Worm (Caenorhabditis elegans): Measurements from ENCODE around the gene F57B9.8.
A peak's percentile ranks its signal among the peaks of the same experiment; 100 is the strongest.

Gene F57B9.8

DNA sequence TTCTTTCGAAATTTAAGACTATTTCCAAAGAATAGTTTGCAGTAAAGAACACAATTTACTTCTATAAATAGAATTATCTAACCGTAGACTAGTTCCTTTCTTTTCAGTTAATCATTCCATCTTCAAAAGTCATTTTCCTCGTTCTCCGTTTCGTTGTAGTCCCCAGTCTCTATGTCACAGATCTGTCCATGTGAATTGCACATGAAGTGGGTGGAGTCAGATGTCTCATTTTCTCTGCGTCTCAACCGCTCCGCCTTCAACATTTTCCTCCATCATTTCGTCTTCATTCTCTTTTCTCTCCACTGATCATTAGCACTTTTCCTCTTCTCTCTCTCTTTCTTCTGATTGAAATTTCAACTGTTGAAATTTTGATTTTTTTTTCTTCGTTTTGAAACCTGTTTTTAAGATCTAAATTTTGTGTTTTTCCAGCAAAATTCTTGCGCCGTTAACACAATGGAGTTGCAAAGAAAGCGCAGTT lies 37.5 kb downstream of the F57B9.8 start, which contains the start of gene T07E3.4 (continued):
- TF ChIP-seq jun-1 (tag; optimal IDR thresholded peaks at IDR 0.05): no peak
- no peak for TF ChIP-seq nhr-76 (tag; optimal IDR thresholded peaks at IDR 0.05)
- peak; percentile 46 for TF ChIP-seq lin-13 (GFP tag; optimal IDR thresholded peaks at IDR 0.05)
- no peak for TF ChIP-seq Y75B8A.6 (GFP tag; IDR thresholded peaks at IDR 0.05)
- no peak for TF ChIP-seq dmd-9 (GFP tag; IDR thresholded peaks at IDR 0.05)
- no peak for TF ChIP-seq ZK546.5 (tag; optimal IDR thresholded peaks at IDR 0.05)
- peak; percentile 8 for TF ChIP-seq zip-2 (tag; optimal IDR thresholded peaks at IDR 0.05)
- TF ChIP-seq snpc-1.2 (GFP tag; IDR thresholded peaks at IDR 0.05): no peak
- TF ChIP-seq F37D6.2 (tag; optimal IDR thresholded peaks at IDR 0.05): no peak
- 0 out of 2 replicates have a peak, but pooled peaks have one; percentile 39 for TF ChIP-seq php-3 (GFP tag; IDR thresholded peaks at IDR 0.05)
- peak; percentile 22 for TF ChIP-seq spr-1 (tag; optimal IDR thresholded peaks at IDR 0.05)
- TF ChIP-seq daf-8 (GFP tag; IDR thresholded peaks at IDR 0.05): no peak
- no peak for TF ChIP-seq spr-3 (GFP tag; optimal IDR thresholded peaks at IDR 0.05)
- peak; percentile 23 for TF ChIP-seq nhr-10 (tag; optimal IDR thresholded peaks at IDR 0.05)
- no peak for TF ChIP-seq arid-1 (GFP tag; conservative IDR thresholded peaks at IDR 0.05)
- TF ChIP-seq nhr-41 (GFP tag; IDR thresholded peaks at IDR 0.05): no peak
- peak; percentile 69 for TF ChIP-seq mep-1 (tag; optimal IDR thresholded peaks at IDR 0.05)
- TF ChIP-seq lin-15B (tag; optimal IDR thresholded peaks at IDR 0.05): no peak
- no peak for TF ChIP-seq Y105C5A.15 (GFP tag; IDR thresholded peaks at IDR 0.05)
- peak; percentile 84 for TF ChIP-seq nhr-28 (tag; optimal IDR thresholded peaks at IDR 0.05)
- TF ChIP-seq mdl-1 (tag; optimal IDR thresholded peaks at IDR 0.05): peak; percentile 22 to 72
- no peak for TF ChIP-seq hif-1 (tag; optimal IDR thresholded peaks at IDR 0.05)
- peak; percentile 59 for TF ChIP-seq T26A8.4 (GFP tag; IDR thresholded peaks at IDR 0.05)
- TF ChIP-seq lim-7 (GFP tag; IDR thresholded peaks at IDR 0.05): no peak
- peak; percentile 50 to 84 for TF ChIP-seq lsy-2 (tag; optimal IDR thresholded peaks at IDR 0.05)
- TF ChIP-seq ctbp-1 (GFP tag; IDR thresholded peaks at IDR 0.05): peak; percentile 57; the same call in 1 of the 2 replicates
- no peak for TF ChIP-seq nhr-6 (tag; optimal IDR thresholded peaks at IDR 0.05)
- no peak for TF ChIP-seq lin-39 (tag; optimal IDR thresholded peaks at IDR 0.05)
- TF ChIP-seq nhr-111 (GFP tag; optimal IDR thresholded peaks at IDR 0.05): no peak
- TF ChIP-seq madf-9 (GFP tag; conservative IDR thresholded peaks at IDR 0.05): no peak
- no peak for TF ChIP-seq dmd-8 (GFP tag; IDR thresholded peaks at IDR 0.05)
- no peak for TF ChIP-seq zfp-3 (GFP tag; conservative IDR thresholded peaks at IDR 0.05)
- TF ChIP-seq D1046.2 (GFP tag; IDR thresholded peaks at IDR 0.05): no peak
- TF ChIP-seq lin-1 (GFP tag; IDR thresholded peaks at IDR 0.05): peak; percentile 64; the same call in 1 of the 2 replicates
- TF ChIP-seq zag-1 (tag; optimal IDR thresholded peaks at IDR 0.05): no peak
- TF ChIP-seq pha-4 (GFP tag; IDR thresholded peaks at IDR 0.05): 0 out of 2 replicates have a peak, but pooled peaks have one; percentile 30
- no peak for TF ChIP-seq pha-4 (tag; optimal IDR thresholded peaks at IDR 0.05)
- TF ChIP-seq lin-29 (GFP tag; IDR thresholded peaks at IDR 0.05): no peak
- TF ChIP-seq ceh-32 (tag; optimal IDR thresholded peaks at IDR 0.05; ENCODE audit: poor library complexity): no peak
- peak; percentile 91 for TF ChIP-seq hlh-30 (tag; optimal IDR thresholded peaks at IDR 0.05; ENCODE audit: insufficient read depth)
- TF ChIP-seq saeg-2 (GFP tag; IDR thresholded peaks at IDR 0.05): no peak
- TF ChIP-seq ZK337.2 (GFP tag; IDR thresholded peaks at IDR 0.05): no peak
- peak; percentile 84 for TF ChIP-seq nhr-11 (tag; optimal IDR thresholded peaks at IDR 0.05)
- TF ChIP-seq dmd-6 (GFP tag; IDR thresholded peaks at IDR 0.05): peak; percentile 94
- TF ChIP-seq zip-11 (GFP tag; IDR thresholded peaks at IDR 0.05): no peak
- TF ChIP-seq lin-38 (GFP tag; IDR thresholded peaks at IDR 0.05): no peak
- no peak for TF ChIP-seq madf-5 (GFP tag; IDR thresholded peaks at IDR 0.05)
- TF ChIP-seq ceh-20 (GFP tag; IDR thresholded peaks at IDR 0.05): 0 out of 2 replicates have a peak, but pooled peaks have one; percentile 37
- no peak for TF ChIP-seq zfp-2 (tag; optimal IDR thresholded peaks at IDR 0.05)
- TF ChIP-seq mxl-2 (GFP tag; conservative IDR thresholded peaks at IDR 0.05): peak; percentile 99
- no peak for TF ChIP-seq ceh-44 (GFP tag; IDR thresholded peaks at IDR 0.05)
- peak; percentile 54 for TF ChIP-seq rbr-2 (tag; optimal IDR thresholded peaks at IDR 0.05)

All from whole organism, L4 larva.